Worm (Caenorhabditis elegans) whole organism, L1 larva: ENCODE data around the gene lgg-3.
A peak's percentile ranks its signal among the peaks of the same experiment; 100 is the strongest.

ENCODE experiments used
- C34B4.2 ChIP-seq: sonication (generic microtip); optimal IDR thresholded peaks from 2 replicates; lab custom pipeline; 2017; ENCODE audit warnings: mild to moderate bottlenecking, missing genetic modification characterization, missing compliant biosample characterization
- F16B12.6 ChIP-seq: fragments of 150-350 bp; optimal IDR thresholded peaks from 2 replicates; lab custom pipeline; 2014; ENCODE audit warnings: missing biosample characterization, missing genetic modification characterization
- Y116A8C.19 ChIP-seq: sonication (generic microtip); optimal IDR thresholded peaks from 2 replicates; lab custom pipeline; 2016; ENCODE audit warnings: missing compliant biosample characterization, missing genetic modification characterization, borderline replicate concordance
- aha-1 ChIP-seq: fragments of 150-350 bp; optimal IDR thresholded peaks from 2 replicates; lab custom pipeline; 2014; ENCODE audit warnings: missing biosample characterization, missing genetic modification characterization
- ama-1 ChIP-seq: fragments of 150-350 bp; optimal IDR thresholded peaks from 2 replicates; lab custom pipeline; 2014
- blmp-1 ChIP-seq: fragments of 150-350 bp; optimal IDR thresholded peaks from 2 replicates; lab custom pipeline; 2014; ENCODE audit warnings: missing biosample characterization, missing genetic modification characterization
- ceh-63 ChIP-seq: fragments of 200-800 bp; sonication (Bioruptor generic); optimal IDR thresholded peaks from 2 replicates; lab custom pipeline; 2018; ENCODE audit warnings: mild to moderate bottlenecking, missing genetic modification characterization, missing compliant biosample characterization
- ceh-82 ChIP-seq, 3 experiments: fragments of 150-350 bp in 1 of 3; sonication (generic microtip) in 2 of 3; optimal IDR thresholded peaks; 2 replicates each; lab custom pipeline; 2014 to 2017; ENCODE audit warnings: missing biosample characterization in 3 of 3, missing genetic modification characterization in 3 of 3
- ceh-90 ChIP-seq: sonication (generic microtip); optimal IDR thresholded peaks from 2 replicates; lab custom pipeline; 2016; ENCODE audit warnings: missing genetic modification characterization, missing compliant biosample characterization
- ces-1 ChIP-seq: fragments of 150-350 bp; optimal IDR thresholded peaks from 2 replicates; lab custom pipeline; 2014; ENCODE audit warnings: missing biosample characterization, missing genetic modification reagents, missing genetic modification characterization
- efl-3 ChIP-seq: fragments of 200-800 bp; sonication (Bioruptor generic); optimal IDR thresholded peaks from 2 replicates; lab custom pipeline; 2018; ENCODE audit warnings: mild to moderate bottlenecking, missing genetic modification characterization, missing compliant biosample characterization
- egl-27 ChIP-seq, 2 experiments: fragments of 150-350 bp in 1 of 2; sonication (generic microtip); optimal IDR thresholded peaks; 3 replicates each; lab custom pipeline; 2017 to 2018; ENCODE audit warnings: missing biosample characterization in 2 of 2, missing genetic modification characterization in 2 of 2, missing genetic modification reagents in 2 of 2
- elt-3 ChIP-seq, 6 experiments: fragments of 150-350 bp in 1 of 6; sonication (generic microtip); optimal IDR thresholded peaks; 2 replicates each; lab custom pipeline; 2017 to 2018; ENCODE audit warnings: missing biosample characterization in 6 of 6, missing genetic modification characterization in 6 of 6, inconsistent platforms in 1 of 6
- ets-5 ChIP-seq: fragments of 200-800 bp; sonication (Bioruptor generic); IDR thresholded peaks from 2 replicates; pipeline ENCODE4 v1.3.6; 2022; ENCODE audit warnings: missing genetic modification characterization, missing compliant biosample characterization
- fkh-4 ChIP-seq: sonication (generic microtip); optimal IDR thresholded peaks from 2 replicates; lab custom pipeline; 2016; ENCODE audit warnings: missing compliant biosample characterization, missing genetic modification characterization, borderline replicate concordance
- fkh-8 ChIP-seq: sonication (generic microtip); optimal IDR thresholded peaks from 2 replicates; lab custom pipeline; 2016; ENCODE audit warnings: mild to moderate bottlenecking, missing genetic modification characterization, missing compliant biosample characterization
- fos-1 ChIP-seq: fragments of 150-350 bp; optimal IDR thresholded peaks from 2 replicates; lab custom pipeline; 2014; ENCODE audit warnings: missing biosample characterization, missing genetic modification characterization
- hlh-4 ChIP-seq: sonication (generic microtip); optimal IDR thresholded peaks from 2 replicates; lab custom pipeline; 2016; ENCODE audit warnings: mild to moderate bottlenecking, missing genetic modification characterization, missing compliant biosample characterization
- jun-1 ChIP-seq: fragments of 150-350 bp; optimal IDR thresholded peaks from 2 replicates; lab custom pipeline; 2014; ENCODE audit warnings: missing biosample characterization, missing genetic modification reagents, missing genetic modification characterization
- lin-13 ChIP-seq: fragments of 150-350 bp; optimal IDR thresholded peaks from 2 replicates; lab custom pipeline; 2014; ENCODE audit warnings: missing biosample characterization, missing genetic modification reagents, missing genetic modification characterization
- lin-14 ChIP-seq: fragments of 200-800 bp; sonication (Bioruptor generic); optimal IDR thresholded peaks from 2 replicates; lab custom pipeline; 2018; ENCODE audit warnings: mild to moderate bottlenecking, missing genetic modification characterization, moderate library complexity, missing compliant biosample characterization
- lin-15B ChIP-seq: fragments of 150-350 bp; sonication (generic microtip); optimal IDR thresholded peaks from 3 replicates; lab custom pipeline; 2014; ENCODE audit warnings: missing biosample characterization, missing genetic modification characterization
- lin-35 ChIP-seq, 2 experiments: fragments of 150-350 bp; optimal IDR thresholded peaks; 2 replicates each; lab custom pipeline; 2014; ENCODE audit warnings: missing biosample characterization in 2 of 2, missing genetic modification characterization in 2 of 2, missing genetic modification reagents in 2 of 2
- lin-39 ChIP-seq: fragments of 150-350 bp; optimal IDR thresholded peaks from 2 replicates; lab custom pipeline; 2014; ENCODE audit warnings: missing biosample characterization, missing genetic modification reagents, missing genetic modification characterization
- lsy-2 ChIP-seq, 2 experiments: fragments of 150-350 bp; optimal IDR thresholded peaks; 2 replicates each; lab custom pipeline; 2014; ENCODE audit warnings: missing biosample characterization in 2 of 2, missing genetic modification characterization in 2 of 2
- mab-9 ChIP-seq: fragments of 200-800 bp; sonication (Bioruptor generic); IDR thresholded peaks from 2 replicates; pipeline ENCODE4 v1.3.6; 2022; ENCODE audit warnings: missing genetic modification reagents, missing genetic modification characterization, missing compliant biosample characterization
- mdl-1 ChIP-seq, 2 experiments: fragments of 150-350 bp; optimal IDR thresholded peaks; 2 replicates each; lab custom pipeline; 2014 to 2017; ENCODE audit warnings: missing biosample characterization in 2 of 2, missing genetic modification characterization in 2 of 2, inconsistent platforms in 1 of 2
- mep-1 ChIP-seq: fragments of 150-350 bp; optimal IDR thresholded peaks from 2 replicates; lab custom pipeline; 2014; ENCODE audit warnings: missing biosample characterization, missing genetic modification characterization
- nhr-11 ChIP-seq: fragments of 150-350 bp; optimal IDR thresholded peaks from 2 replicates; lab custom pipeline; 2014; ENCODE audit warnings: missing biosample characterization, missing genetic modification characterization
- nhr-12 ChIP-seq: sonication (generic microtip); optimal IDR thresholded peaks from 2 replicates; lab custom pipeline; 2017; ENCODE audit warnings: missing biosample characterization, missing genetic modification characterization
- nhr-19 ChIP-seq: fragments of 200-800 bp; sonication (Bioruptor generic); conservative IDR thresholded peaks from 2 replicates; pipeline ENCODE4 v1.3.6; 2022; ENCODE audit warnings: missing genetic modification characterization, missing compliant biosample characterization
- nhr-20 ChIP-seq: sonication (generic microtip); optimal IDR thresholded peaks from 2 replicates; lab custom pipeline; 2016; ENCODE audit warnings: mild to moderate bottlenecking, missing genetic modification characterization, missing compliant biosample characterization
- nhr-28 ChIP-seq: fragments of 150-350 bp; optimal IDR thresholded peaks from 2 replicates; lab custom pipeline; 2014; ENCODE audit warnings: missing biosample characterization, missing genetic modification characterization
- nhr-47 ChIP-seq: sonication (generic microtip); optimal IDR thresholded peaks from 2 replicates; lab custom pipeline; 2016; ENCODE audit warnings: mild to moderate bottlenecking, missing genetic modification characterization, moderate library complexity, missing compliant biosample characterization
- nhr-71 ChIP-seq: sonication (generic microtip); optimal IDR thresholded peaks from 2 replicates; lab custom pipeline; 2016; ENCODE audit warnings: mild to moderate bottlenecking, missing genetic modification characterization, moderate library complexity, missing compliant biosample characterization
- nhr-77 ChIP-seq: fragments of 150-350 bp; optimal IDR thresholded peaks from 2 replicates; lab custom pipeline; 2014; ENCODE audit warnings: missing biosample characterization, missing genetic modification characterization
- nhr-84 ChIP-seq: sonication (generic microtip); optimal IDR thresholded peaks from 2 replicates; lab custom pipeline; 2017; ENCODE audit warnings: missing biosample characterization, missing genetic modification characterization
- nhr-85 ChIP-seq: sonication (generic microtip); peaks from one replicate; lab custom pipeline; 2016; ENCODE audit warnings: missing genetic modification characterization, inconsistent platforms, missing compliant biosample characterization
- pax-3 ChIP-seq: fragments of 200-800 bp; sonication (Bioruptor generic); optimal IDR thresholded peaks from 2 replicates; lab custom pipeline; 2018; ENCODE audit warnings: mild to moderate bottlenecking, missing genetic modification characterization, moderate library complexity, missing compliant biosample characterization
- pqm-1 ChIP-seq: sonication (generic microtip); optimal IDR thresholded peaks from 3 replicates; lab custom pipeline; 2017; ENCODE audit warnings: missing biosample characterization, missing genetic modification characterization
- skn-1 ChIP-seq: fragments of 150-350 bp; optimal IDR thresholded peaks from 2 replicates; lab custom pipeline; 2014; ENCODE audit warnings: missing biosample characterization, missing genetic modification characterization
- snpc-4 ChIP-seq: fragments of 150-350 bp; optimal IDR thresholded peaks from 2 replicates; lab custom pipeline; 2014; ENCODE audit warnings: missing biosample characterization, missing genetic modification characterization
- sox-4 ChIP-seq: sonication (generic microtip); optimal IDR thresholded peaks from 2 replicates; lab custom pipeline; 2016; ENCODE audit warnings: missing genetic modification characterization, missing compliant biosample characterization
- sup-37 ChIP-seq: fragments of 200-800 bp; sonication (Bioruptor generic); optimal IDR thresholded peaks from 2 replicates; lab custom pipeline; 2018; ENCODE audit warnings: mild to moderate bottlenecking, missing genetic modification characterization, missing compliant biosample characterization
- swsn-7 ChIP-seq: sonication (generic microtip); optimal IDR thresholded peaks from 2 replicates; lab custom pipeline; 2016; ENCODE audit warnings: missing genetic modification characterization, missing compliant biosample characterization
- tlp-1 ChIP-seq: fragments of 150-350 bp; optimal IDR thresholded peaks from 2 replicates; lab custom pipeline; 2014; ENCODE audit warnings: missing biosample characterization, missing genetic modification characterization
- unc-130 ChIP-seq: fragments of 150-350 bp; optimal IDR thresholded peaks from 2 replicates; lab custom pipeline; 2017; ENCODE audit warnings: missing biosample characterization, missing genetic modification characterization, inconsistent platforms
- unc-30 ChIP-seq: sonication (generic microtip); optimal IDR thresholded peaks from 2 replicates; lab custom pipeline; 2017; ENCODE audit warnings: missing biosample characterization, missing genetic modification characterization
- unc-86 ChIP-seq: sonication (generic microtip); optimal IDR thresholded peaks from 2 replicates; lab custom pipeline; 2016; ENCODE audit warnings: missing genetic modification characterization, missing compliant biosample characterization
- unc-98 ChIP-seq: fragments of 200-800 bp; sonication (Bioruptor generic); IDR thresholded peaks from 2 replicates; pipeline ENCODE4 v1.3.6; 2022; ENCODE audit warnings: missing genetic modification characterization, missing compliant biosample characterization
- vab-15 ChIP-seq: sonication (generic microtip); optimal IDR thresholded peaks from 2 replicates; lab custom pipeline; 2017; ENCODE audit warnings: missing genotype, mild to moderate bottlenecking, missing genetic modification characterization, missing compliant biosample characterization
- xbp-1 ChIP-seq: sonication (generic microtip); optimal IDR thresholded peaks from 2 replicates; lab custom pipeline; 2016; ENCODE audit warnings: missing genetic modification characterization, missing compliant biosample characterization
- zip-4 ChIP-seq: fragments of 200-800 bp; sonication (Bioruptor generic); optimal IDR thresholded peaks from 2 replicates; lab custom pipeline; 2018; ENCODE audit warnings: mild to moderate bottlenecking, missing genetic modification characterization, moderate library complexity, missing compliant biosample characterization
- ztf-4 ChIP-seq: fragments of 150-350 bp; optimal IDR thresholded peaks from 2 replicates; lab custom pipeline; 2014; ENCODE audit warnings: missing biosample characterization, missing genetic modification characterization

The lgg-3 gene

ce11 chrIII:5678935-5679334 lies 18.9 kb downstream of the lgg-3 start, which contains the start of the genes ska-3 and rps-12 (continued):
- TF ChIP-seq fkh-4 (tag; lab: Kevin White, UChicago) (peak; percentile 92), mdl-1 (tag; optimal IDR thresholded peaks at IDR 0.05; lab: Kevin White, UChicago) (peak; percentile 54 to 99), ces-1 (no peak), fkh-8 (tag; lab: Kevin White, UChicago) (peak; percentile 99), unc-86 (peak; percentile 99), ama-1 (lab: Kevin White, UChicago) (peak; percentile 93), efl-3 (GFP tag; lab: Kevin White, UChicago) (peak; percentile 40), fos-1 (peak; percentile 98), ztf-4 (tag; lab: Kevin White, UChicago) (peak; percentile 98), vab-15 (tag; lab: Kevin White, UChicago) (peak; percentile 96), mep-1 (tag; lab: Kevin White, UChicago) (peak; percentile 100), jun-1 (tag; lab: Kevin White, UChicago) (peak; percentile 98), ets-5 (no peak), F16B12.6 (tag; lab: Kevin White, UChicago) (peak; percentile 76), swsn-7 (tag; lab: Kevin White, UChicago) (peak; percentile 99), blmp-1 (peak; percentile 92), lin-39 (tag; lab: Kevin White, UChicago) (peak; percentile 97), pqm-1 (tag; lab: Kevin White, UChicago) (no peak), nhr-20 (peak; percentile 99), ceh-82 (tag; optimal IDR thresholded peaks at IDR 0.05; lab: Kevin White, UChicago) (peak; percentile 99 to 100 (median 100)), nhr-85 (peak; percentile 99), snpc-4 (tag; lab: Kevin White, UChicago) (peak; percentile 93), unc-30 (tag; lab: Kevin White, UChicago) (peak; percentile 33), unc-130 (tag; lab: Kevin White, UChicago) (peak; percentile 100), lsy-2 (tag; optimal IDR thresholded peaks at IDR 0.05; lab: Kevin White, UChicago) (peak; percentile 98), nhr-28 (tag; lab: Kevin White, UChicago) (peak; percentile 19), nhr-47 (tag; lab: Kevin White, UChicago) (peak; percentile 99), ceh-90 (tag; lab: Kevin White, UChicago) (peak; percentile 69), egl-27 (tag; optimal IDR thresholded peaks at IDR 0.05; lab: Kevin White, UChicago) (peak; percentile 90 to 92), nhr-71 (tag; lab: Kevin White, UChicago) (peak; percentile 99), lin-13 (peak; percentile 99), zip-4 (GFP tag; lab: Kevin White, UChicago) (peak; percentile 94), skn-1 (tag; lab: Kevin White, UChicago) (peak; percentile 98), C34B4.2 (tag; lab: Kevin White, UChicago) (peak; percentile 88), hlh-4 (tag; lab: Kevin White, UChicago) (no peak), unc-98 (peak; percentile 86), lin-15B (tag; lab: Kevin White, UChicago) (peak; percentile 100), nhr-19 (GFP tag; lab: Robert Waterston, UW) (peak; percentile 99), xbp-1 (tag; lab: Kevin White, UChicago) (peak; percentile 99), pax-3 (tag; lab: Kevin White, UChicago) (peak; percentile 94), aha-1 (peak; percentile 91), nhr-84 (tag; lab: Kevin White, UChicago) (no peak), mab-9 (peak; percentile 94), nhr-12 (tag; lab: Kevin White, UChicago) (peak; percentile 58), sox-4 (peak; percentile 89), sup-37 (GFP tag; lab: Kevin White, UChicago) (peak; percentile 93), nhr-11 (tag; lab: Kevin White, UChicago) (peak; percentile 96), elt-3 (tag; optimal IDR thresholded peaks at IDR 0.05; lab: Kevin White, UChicago) (peak; percentile 96 to 100 (median 99)), tlp-1 (tag; lab: Kevin White, UChicago) (no peak), Y116A8C.19 (tag; lab: Kevin White, UChicago) (peak; percentile 14), ceh-63 (GFP tag; lab: Kevin White, UChicago) (peak; percentile 83), lin-14 (GFP tag; lab: Kevin White, UChicago) (peak; percentile 98), nhr-77 (tag; lab: Kevin White, UChicago) (peak; percentile 99), lin-35 (GFP tag; optimal IDR thresholded peaks at IDR 0.05; lab: Kevin White, UChicago) (peak; percentile 98 to 100)
